Worm (Caenorhabditis elegans) whole organism, L4/young adult: ENCODE data around the gene athp-2.

Experiments used
- W03F9.2 ChIP-seq: fragments of 150-350 bp; optimal IDR thresholded peaks from 2 replicates; lab custom pipeline; 2014; ENCODE audit warnings: missing biosample characterization, missing genetic modification characterization
- dao-5 ChIP-seq: sonication (generic microtip); optimal IDR thresholded peaks from 2 replicates; lab custom pipeline; 2016; ENCODE audit warnings: missing genotype, missing genetic modification characterization, moderate library complexity, missing compliant biosample characterization

- TF ChIP-seq W03F9.2 (no peak), dao-5 (no peak)
Measured at ce11 chrII:4392526-4393057, 52.6 kb downstream of the athp-2 start, which contains the start of gene mlt-7.
